Fruit fly (Drosophila melanogaster): ENCODE results near the gene CG18476.
A peak's percentile ranks its signal among the peaks of the same experiment; 100 is the strongest.

CG18476 gene

DNA sequence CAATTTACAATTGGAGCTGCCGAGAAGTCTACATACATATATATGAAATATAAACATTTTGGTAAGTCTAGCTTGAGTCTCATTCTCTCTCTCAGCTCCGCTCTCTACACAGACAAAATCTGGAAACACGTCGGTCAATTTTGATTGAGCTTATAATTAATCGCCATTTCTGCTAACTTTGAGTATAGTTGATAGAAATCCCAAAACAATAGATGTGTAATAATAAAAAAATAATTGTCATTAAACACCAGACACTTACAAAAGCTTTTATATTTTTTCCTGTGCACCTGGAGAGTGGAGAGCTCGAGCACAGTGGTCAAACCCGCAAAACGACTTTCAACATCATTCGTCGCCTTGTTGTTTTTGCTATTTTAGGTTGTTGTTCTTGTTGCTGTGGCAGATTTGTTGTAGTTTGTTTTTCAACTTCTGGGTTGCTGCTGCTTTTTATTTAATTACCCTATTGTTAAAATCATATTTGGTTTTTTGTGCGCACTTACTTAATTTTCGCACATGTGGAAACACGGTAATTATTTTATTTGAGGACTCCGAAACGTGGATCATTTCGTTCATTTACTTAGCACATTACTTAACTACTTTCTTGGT lies 21.2 kb downstream of the CG18476 start (continued):
- TF ChIP-seq Sox102F (GFP tag; optimal IDR thresholded peaks at IDR 0.05) (peak; percentile 96), CG12769 (tag; optimal IDR thresholded peaks at IDR 0.05) (peak; percentile 96), CG18011 (GFP tag; optimal IDR thresholded peaks at IDR 0.05) (peak; percentile 86), Gug (GFP tag; IDR thresholded peaks at IDR 0.05) (peak; percentile 94), ap (GFP tag; IDR thresholded peaks at IDR 0.05) (peak; percentile 93), zf30C (GFP tag; optimal IDR thresholded peaks at IDR 0.05) (peak; percentile 76), abd-A (tag; optimal IDR thresholded peaks at IDR 0.05) (peak; percentile 29), ato (GFP tag; IDR thresholded peaks at IDR 0.05; ENCODE audit: partially characterized antibody) (no peak), GATAe (GFP tag; conservative IDR thresholded peaks at IDR 0.05) (peak; percentile 88), CG16779 (GFP tag; IDR thresholded peaks at IDR 0.05) (peak; percentile 95), ranshi (GFP tag; IDR thresholded peaks at IDR 0.05) (peak; percentile 97), Hr3 (GFP tag; optimal IDR thresholded peaks at IDR 0.05) (peak; percentile 92), CG2202 (tag; optimal IDR thresholded peaks at IDR 0.05) (peak; percentile 90), odd (GFP tag; optimal IDR thresholded peaks at IDR 0.05) (peak; percentile 90), jing (GFP tag; optimal IDR thresholded peaks at IDR 0.05) (peak; percentile 88), tio (GFP tag; optimal IDR thresholded peaks at IDR 0.05) (peak; percentile 95), dmrt99B (tag; optimal IDR thresholded peaks at IDR 0.05) (peak; percentile 97), luna (GFP tag; optimal IDR thresholded peaks at IDR 0.05) (peak; percentile 85), Ravus (GFP tag; IDR thresholded peaks at IDR 0.05) (peak; percentile 91), CkIIα-i1 (GFP tag; IDR thresholded peaks at IDR 0.05) (peak; percentile 80), chif (GFP tag; optimal IDR thresholded peaks at IDR 0.05) (peak; percentile 95 to 96), Hsf (GFP tag; optimal IDR thresholded peaks at IDR 0.05) (peak; percentile 97), row (GFP tag; IDR thresholded peaks at IDR 0.05) (peak; percentile 97), onecut (GFP tag; IDR thresholded peaks at IDR 0.05) (peak; percentile 91), CG13287 (GFP tag; IDR thresholded peaks at IDR 0.05; ENCODE audit: partially characterized antibody) (no peak), CG3995 (GFP tag; optimal IDR thresholded peaks at IDR 0.05) (peak; percentile 65), NC2α (GFP tag; optimal IDR thresholded peaks at IDR 0.05) (peak; percentile 88), da (GFP tag; optimal IDR thresholded peaks at IDR 0.05) (peak; percentile 57), CG1792 (GFP tag; optimal IDR thresholded peaks at IDR 0.05) (peak; percentile 92), CG10543 (GFP tag; optimal IDR thresholded peaks at IDR 0.05) (peak; percentile 25), CG14860 (GFP tag; IDR thresholded peaks at IDR 0.05; ENCODE audit: partially characterized antibody) (no peak), CG1647 (GFP tag; optimal IDR thresholded peaks at IDR 0.05) (peak; percentile 96), CG17829 (tag; optimal IDR thresholded peaks at IDR 0.05) (peak; percentile 96), Myb (GFP tag; optimal IDR thresholded peaks at IDR 0.05) (peak; percentile 83), p53 (GFP tag; optimal IDR thresholded peaks at IDR 0.05) (peak; percentile 69), CG18619 (GFP tag; optimal IDR thresholded peaks at IDR 0.05) (peak; percentile 94), BtbVII (GFP tag; optimal IDR thresholded peaks at IDR 0.05) (peak; percentile 95), MESR4 (GFP tag; optimal IDR thresholded peaks at IDR 0.05) (peak; percentile 60), Hr39 (optimal IDR thresholded peaks at IDR 0.05) (no peak), Oli (tag; optimal IDR thresholded peaks at IDR 0.05) (peak; percentile 96), cas (GFP tag; IDR thresholded peaks at IDR 0.05) (peak; percentile 95), otp (GFP tag; IDR thresholded peaks at IDR 0.05) (peak; percentile 95), fd102C (GFP tag; optimal IDR thresholded peaks at IDR 0.05) (peak; percentile 56), Trl (optimal IDR thresholded peaks at IDR 0.05) (peak; percentile 33 to 68), Trl (GFP tag; optimal IDR thresholded peaks at IDR 0.05) (peak; percentile 95), sob (GFP tag; IDR thresholded peaks at IDR 0.05) (peak; percentile 97), Optix (GFP tag; IDR thresholded peaks at IDR 0.05) (peak; percentile 96), CG6683 (GFP tag; optimal IDR thresholded peaks at IDR 0.05) (peak; percentile 86), HLH54F (GFP tag; optimal IDR thresholded peaks at IDR 0.05) (peak; percentile 96), HLH4C (GFP tag; IDR thresholded peaks at IDR 0.05; ENCODE audit: partially characterized antibody) (no peak), CG17359 (tag; optimal IDR thresholded peaks at IDR 0.05) (peak; percentile 97)
